Fruit fly (Drosophila melanogaster) whole organism, embryonic: ENCODE results near the gene bor.

Source experiments
- Awh ChIP-seq: fragments of 200-800 bp; sonication (Bioruptor generic); IDR thresholded peaks from 2 replicates; pipeline ENCODE4, ENCODE4 v1.3.6; 2022; ENCODE audit warnings: missing biosample characterization, missing genetic modification characterization
- BtbVII ChIP-seq: fragments of 200-800 bp; sonication (Bioruptor generic); optimal IDR thresholded peaks from 3 replicates; lab custom pipeline; 2017; ENCODE audit warnings: missing biosample characterization, mild to moderate bottlenecking, missing genetic modification characterization
- CG11093 ChIP-seq: fragments of 200-800 bp; sonication (Bioruptor generic); IDR thresholded peaks from 3 replicates; pipeline ENCODE4 v1.3.6; 2022; ENCODE audit warnings: missing biosample characterization, missing genetic modification characterization
- CG12236 ChIP-seq: fragments of 200-800 bp; sonication (Bioruptor generic); optimal IDR thresholded peaks from 2 replicates; lab custom pipeline; 2016; ENCODE audit warnings: missing biosample characterization, missing genetic modification characterization
- CG14050 ChIP-seq: fragments of 200-800 bp; sonication (Bioruptor generic); IDR thresholded peaks from 3 replicates; pipeline ENCODE4 v1.3.6; 2022; ENCODE audit warnings: missing biosample characterization, missing genetic modification characterization
- CG14965 ChIP-seq: fragments of 200-800 bp; sonication (Bioruptor generic); optimal IDR thresholded peaks from 2 replicates; lab custom pipeline; 2016; ENCODE audit warnings: missing biosample characterization, missing genetic modification characterization, borderline replicate concordance
- CG15011 ChIP-seq: fragments of 200-800 bp; sonication (Bioruptor generic); optimal IDR thresholded peaks from 3 replicates; lab custom pipeline; 2018; ENCODE audit warnings: missing biosample characterization, mild to moderate bottlenecking, missing genetic modification characterization
- CG15073 ChIP-seq: fragments of 200-800 bp; sonication (Bioruptor generic); optimal IDR thresholded peaks from 2 replicates; lab custom pipeline; 2016; ENCODE audit warnings: missing biosample characterization, missing genetic modification characterization
- CG1602 ChIP-seq: fragments of 200-800 bp; sonication (Bioruptor generic); optimal IDR thresholded peaks from 3 replicates; lab custom pipeline; 2016; ENCODE audit warnings: missing biosample characterization, missing genetic modification characterization
- CG16779 ChIP-seq: fragments of 200-800 bp; sonication (Bioruptor generic); IDR thresholded peaks from 2 replicates; pipeline ENCODE4 v1.3.6; 2022; ENCODE audit warnings: missing biosample characterization, missing genetic modification characterization
- CG17612 ChIP-seq: fragments of 200-800 bp; sonication (Bioruptor generic); IDR thresholded peaks from 2 replicates; pipeline ENCODE4 v1.3.6; 2022; ENCODE audit warnings: missing biosample characterization, missing genetic modification characterization
- CG18764 ChIP-seq: fragments of 200-800 bp; sonication (Bioruptor generic); optimal IDR thresholded peaks from 3 replicates; lab custom pipeline; 2016; ENCODE audit warnings: missing biosample characterization, missing genetic modification characterization
- CG3065 ChIP-seq: fragments of 200-800 bp; sonication (Bioruptor generic); optimal IDR thresholded peaks from 2 replicates; lab custom pipeline; 2016; ENCODE audit warnings: missing biosample characterization, missing genetic modification characterization
- CG3163 ChIP-seq: fragments of 200-800 bp; sonication (Bioruptor generic); optimal IDR thresholded peaks from 3 replicates; lab custom pipeline; 2016; ENCODE audit warnings: missing biosample characterization, missing genetic modification characterization
- CG34422 ChIP-seq: fragments of 200-800 bp; sonication (Bioruptor generic); IDR thresholded peaks from 3 replicates; pipeline ENCODE4 v1.3.6; 2022; ENCODE audit warnings: missing biosample characterization, missing genetic modification characterization
- CG6689 ChIP-seq: fragments of 200-800 bp; sonication (Bioruptor generic); IDR thresholded peaks from 2 replicates; pipeline ENCODE4 v1.3.6; 2022; ENCODE audit warnings: missing biosample characterization, missing genetic modification characterization
- CG7786 ChIP-seq: fragments of 200-800 bp; sonication (Bioruptor generic); optimal IDR thresholded peaks from 2 replicates; lab custom pipeline; 2016; ENCODE audit warnings: missing biosample characterization, missing genetic modification characterization
- CG7963 ChIP-seq: fragments of 200-800 bp; sonication (Bioruptor generic); IDR thresholded peaks from 3 replicates; pipeline ENCODE4 v1.3.6; 2022; ENCODE audit warnings: missing biosample characterization, missing genetic modification characterization; ENCODE audit not compliant: partially characterized antibody
- CG7987 ChIP-seq: fragments of 200-800 bp; sonication (Bioruptor generic); optimal IDR thresholded peaks from 2 replicates; lab custom pipeline; 2018; ENCODE audit warnings: missing biosample characterization, mild to moderate bottlenecking, missing genetic modification characterization, moderate library complexity
- CG8944 ChIP-seq: fragments of 200-800 bp; sonication (Bioruptor generic); optimal IDR thresholded peaks from 3 replicates; lab custom pipeline; 2016; ENCODE audit warnings: missing biosample characterization, missing genetic modification characterization
- D ChIP-seq, 2 experiments: fragments of 200-800 bp in 1 of 2; fragments of >200 bp in 1 of 2; sonication (Bioruptor generic) in 1 of 2; optimal IDR thresholded peaks; 2 replicates in 1 of 2; 3 replicates in 1 of 2; lab custom pipeline; 2017; ENCODE audit warnings: mild to moderate bottlenecking in 1 of 2, missing biosample characterization in 1 of 2, missing genetic modification characterization in 1 of 2, missing genetic modification reagents in 1 of 2
- Dfd ChIP-seq, 2 experiments: fragments of >200 bp; optimal IDR thresholded peaks; 2 replicates each; lab custom pipeline; 2017; ENCODE audit warnings: missing biosample characterization in 2 of 2, missing genetic modification characterization in 2 of 2
- Dll ChIP-seq: fragments of 200-800 bp; sonication (Bioruptor generic); IDR thresholded peaks from 4 replicates; pipeline ENCODE4 v1.3.6; 2022; ENCODE audit warnings: missing biosample characterization, missing genetic modification characterization; ENCODE audit not compliant: partially characterized antibody
- Dref ChIP-seq: fragments of 200-800 bp; sonication (Bioruptor generic); IDR thresholded peaks from 2 replicates; pipeline ENCODE4 v1.3.6; 2022; ENCODE audit warnings: missing biosample characterization, missing genetic modification characterization
- Hr51 ChIP-seq, 2 experiments: fragments of 200-800 bp; sonication (Bioruptor generic); optimal IDR thresholded peaks; 2 replicates in 1 of 2; 3 replicates in 1 of 2; lab custom pipeline; 2016 to 2018; ENCODE audit warnings: missing biosample characterization in 2 of 2, missing genetic modification characterization in 2 of 2, mild to moderate bottlenecking in 1 of 2, moderate library complexity in 1 of 2
- Max ChIP-seq: fragments of 200-800 bp; sonication (Bioruptor generic); optimal IDR thresholded peaks from 2 replicates; lab custom pipeline; 2016; ENCODE audit warnings: missing biosample characterization, mild to moderate bottlenecking, missing genetic modification characterization
- NC2β ChIP-seq: fragments of 200-800 bp; sonication (Bioruptor generic); optimal IDR thresholded peaks from 2 replicates; lab custom pipeline; 2016; ENCODE audit warnings: missing biosample characterization, missing genetic modification characterization
- Nf-YC ChIP-seq: fragments of 200-800 bp; optimal IDR thresholded peaks from 3 replicates; lab custom pipeline; 2019; ENCODE audit warnings: missing biosample characterization, mild to moderate bottlenecking, missing genetic modification characterization, moderate library complexity
- Optix ChIP-seq: fragments of 200-800 bp; sonication (Bioruptor generic); IDR thresholded peaks from 3 replicates; pipeline ENCODE4 v1.3.6; 2022; ENCODE audit warnings: missing biosample characterization, missing genetic modification characterization
- Pdp1 ChIP-seq, 2 experiments: fragments of 200-800 bp; sonication (Bioruptor generic); optimal IDR thresholded peaks; 3 replicates each; lab custom pipeline; 2016; ENCODE audit warnings: missing biosample characterization in 2 of 2, missing genetic modification characterization in 2 of 2, mild to moderate bottlenecking in 1 of 2, moderate library complexity in 1 of 2
- Ravus ChIP-seq: fragments of 200-800 bp; sonication (Bioruptor generic); IDR thresholded peaks from 2 replicates; pipeline ENCODE4 v1.3.6; 2022; ENCODE audit warnings: missing biosample characterization, missing genetic modification characterization
- YL-1 ChIP-seq: fragments of 200-800 bp; sonication (Bioruptor generic); optimal IDR thresholded peaks from 3 replicates; lab custom pipeline; 2017; ENCODE audit warnings: missing biosample characterization, mild to moderate bottlenecking, missing genetic modification characterization
- amos ChIP-seq: fragments of 200-800 bp; sonication (Bioruptor generic); IDR thresholded peaks from 2 replicates; pipeline ENCODE4 v1.3.6; 2022; ENCODE audit warnings: missing biosample characterization, missing genetic modification characterization; ENCODE audit not compliant: partially characterized antibody
- ase ChIP-seq: fragments of 200-800 bp; sonication (Bioruptor generic); IDR thresholded peaks from 3 replicates; pipeline ENCODE4 v1.3.6; 2022; ENCODE audit warnings: missing biosample characterization, missing genetic modification characterization
- ato ChIP-seq: fragments of 200-800 bp; sonication (Bioruptor generic); IDR thresholded peaks from 2 replicates; pipeline ENCODE4 v1.3.6; 2022; ENCODE audit warnings: missing biosample characterization, missing genetic modification characterization; ENCODE audit not compliant: partially characterized antibody
- cato ChIP-seq: fragments of 200-800 bp; sonication (Bioruptor generic); optimal IDR thresholded peaks from 2 replicates; lab custom pipeline; 2016; ENCODE audit warnings: missing biosample characterization, missing genetic modification characterization, borderline replicate concordance
- ci ChIP-seq: fragments of 200-800 bp; sonication (Bioruptor generic); IDR thresholded peaks from 3 replicates; pipeline ENCODE4 v1.3.6; 2022; ENCODE audit warnings: missing biosample characterization, missing genetic modification characterization
- croc ChIP-seq: fragments of 200-800 bp; sonication (Bioruptor generic); conservative IDR thresholded peaks from 3 replicates; pipeline ENCODE4 v1.3.6; 2022; ENCODE audit warnings: missing biosample characterization, missing genetic modification characterization
- dimm ChIP-seq: fragments of 200-800 bp; sonication (Bioruptor generic); IDR thresholded peaks from 2 replicates; pipeline ENCODE4 v1.3.6; 2022; ENCODE audit warnings: missing biosample characterization, missing genetic modification characterization
- inv ChIP-seq: fragments of 200-800 bp; sonication (Bioruptor generic); IDR thresholded peaks from 2 replicates; pipeline ENCODE4 v1.3.6; 2022; ENCODE audit warnings: missing biosample characterization, missing genetic modification characterization; ENCODE audit not compliant: partially characterized antibody
- jigr1 ChIP-seq: fragments of 200-800 bp; sonication (Bioruptor generic); IDR thresholded peaks from 3 replicates; pipeline ENCODE4 v1.3.6; 2022; ENCODE audit warnings: missing biosample characterization, missing genetic modification characterization
- kay ChIP-seq: fragments of 200-800 bp; sonication (Bioruptor generic); optimal IDR thresholded peaks from 2 replicates; lab custom pipeline; 2016; ENCODE audit warnings: missing biosample characterization, missing genetic modification characterization
- klu ChIP-seq: fragments of 200-800 bp; sonication (Bioruptor generic); IDR thresholded peaks from 2 replicates; pipeline ENCODE4 v1.3.6; 2022; ENCODE audit warnings: missing biosample characterization, missing genetic modification characterization
- mld ChIP-seq: fragments of 200-800 bp; sonication (Bioruptor generic); IDR thresholded peaks from 3 replicates; pipeline ENCODE4 v1.3.6; 2022; ENCODE audit warnings: missing biosample characterization, missing genetic modification characterization; ENCODE audit not compliant: partially characterized antibody
- p53 ChIP-seq: fragments of 200-800 bp; sonication (Bioruptor generic); optimal IDR thresholded peaks from 2 replicates; lab custom pipeline; 2016; ENCODE audit warnings: missing biosample characterization, missing genetic modification characterization
- psq ChIP-seq: fragments of 200-800 bp; sonication (Bioruptor generic); optimal IDR thresholded peaks from 2 replicates; lab custom pipeline; 2017; ENCODE audit warnings: missing biosample characterization, missing genetic modification characterization
- sqz ChIP-seq: fragments of 200-800 bp; sonication (Bioruptor generic); optimal IDR thresholded peaks from 3 replicates; lab custom pipeline; 2018; ENCODE audit warnings: missing biosample characterization, mild to moderate bottlenecking, missing genetic modification characterization
- ssp ChIP-seq: fragments of 200-800 bp; sonication (Bioruptor generic); IDR thresholded peaks from 2 replicates; pipeline ENCODE4 v1.3.6; 2022; ENCODE audit warnings: missing biosample characterization, missing genetic modification characterization
- usp ChIP-seq: fragments of >200 bp; optimal IDR thresholded peaks from 2 replicates; lab custom pipeline; 2017; ENCODE audit warnings: missing biosample characterization, missing genetic modification characterization
- zen2 ChIP-seq: fragments of 200-800 bp; sonication (Bioruptor generic); IDR thresholded peaks from 3 replicates; pipeline ENCODE4 v1.3.6; 2022; ENCODE audit warnings: missing biosample characterization, missing genetic modification characterization; ENCODE audit not compliant: partially characterized antibody
- zf30C ChIP-seq: fragments of 200-800 bp; sonication (Bioruptor generic); optimal IDR thresholded peaks from 3 replicates; lab custom pipeline; 2018; ENCODE audit warnings: missing biosample characterization, mild to moderate bottlenecking, missing genetic modification characterization

Gene bor

DNA sequence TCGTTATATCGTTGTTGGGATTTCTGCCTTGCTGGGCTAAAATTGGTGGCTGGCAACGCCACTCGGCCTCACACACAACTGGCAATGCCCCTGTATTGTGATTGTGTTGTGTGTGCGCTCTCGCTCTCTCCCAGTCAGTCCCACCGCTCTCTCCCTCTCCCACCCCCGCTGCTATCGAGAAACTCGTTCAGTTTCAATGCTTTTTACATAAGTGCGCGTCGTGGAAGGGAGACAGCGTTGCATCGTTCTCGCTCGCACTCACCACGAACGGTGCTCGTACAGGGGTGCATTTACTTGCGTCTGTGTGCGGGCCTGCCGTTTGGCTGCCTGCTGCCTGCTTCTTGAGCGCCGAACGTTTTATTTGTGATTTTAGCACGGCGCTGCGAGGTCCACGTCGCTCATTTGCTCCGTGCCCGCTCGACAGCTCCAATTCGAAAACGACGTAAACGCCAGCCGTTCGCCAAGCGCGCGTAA is 21.4 kb downstream of the bor start (continued):
- TF ChIP-seq CG14965 (GFP tag; lab: Kevin White, UChicago) (no peak), dimm (GFP tag; lab: Robert Waterston, UW) (no peak), zf30C (peak; percentile 29), ssp (GFP tag; lab: Robert Waterston, UW) (no peak), croc (no peak), psq (peak; percentile 78), CG15011 (no peak), Dref (GFP tag; lab: Robert Waterston, UW) (no peak), CG7786 (GFP tag; lab: Kevin White, UChicago) (no peak), NC2β (GFP tag; lab: Kevin White, UChicago) (peak; percentile 5), CG7963 (GFP tag; lab: Robert Waterston, UW) (no peak), jigr1 (GFP tag; lab: Robert Waterston, UW) (no peak), CG11093 (no peak), Optix (GFP tag; lab: Robert Waterston, UW) (no peak), CG17612 (GFP tag; lab: Robert Waterston, UW) (no peak), usp (GFP tag; lab: Kevin White, UChicago) (no peak), CG12236 (GFP tag; lab: Kevin White, UChicago) (no peak), CG3163 (GFP tag; lab: Kevin White, UChicago) (peak; percentile 42), ase (GFP tag; lab: Robert Waterston, UW) (no peak), CG6689 (GFP tag; lab: Robert Waterston, UW) (no peak), YL-1 (GFP tag; lab: Kevin White, UChicago) (no peak), ato (GFP tag; lab: Robert Waterston, UW) (no peak), CG15073 (GFP tag; lab: Kevin White, UChicago) (no peak), Awh (GFP tag; lab: Robert Waterston, UW) (no peak), inv (GFP tag; lab: Robert Waterston, UW) (no peak), zen2 (GFP tag; lab: Robert Waterston, UW) (no peak), cato (GFP tag; lab: Kevin White, UChicago) (no peak), Dfd (GFP tag; optimal IDR thresholded peaks at IDR 0.05; lab: Kevin White, UChicago) (no peak), ci (GFP tag; lab: Robert Waterston, UW) (no peak), sqz (GFP tag; lab: Kevin White, UChicago) (peak; percentile 75), mld (GFP tag; lab: Robert Waterston, UW) (no peak), klu (no peak), CG1602 (GFP tag; lab: Kevin White, UChicago) (no peak), CG8944 (no peak), D (optimal IDR thresholded peaks at IDR 0.05; lab: Kevin White, UChicago) (peak; percentile 96), D (GFP tag; optimal IDR thresholded peaks at IDR 0.05; lab: Kevin White, UChicago) (peak; percentile 20), Nf-YC (peak; percentile 78), CG34422 (no peak), Dll (GFP tag; lab: Robert Waterston, UW) (no peak), amos (no peak), Pdp1 (GFP tag; optimal IDR thresholded peaks at IDR 0.05; lab: Kevin White, UChicago) (peak in 1 of 2 experiments; percentile 100), CG14050 (GFP tag; lab: Robert Waterston, UW) (no peak), Max (no peak), kay (GFP tag; lab: Kevin White, UChicago) (peak; percentile 68), Ravus (no peak), BtbVII (GFP tag; lab: Kevin White, UChicago) (peak; percentile 26), CG3065 (no peak), CG18764 (GFP tag; lab: Kevin White, UChicago) (no peak), CG7987 (peak; percentile 84), Hr51 (GFP tag; optimal IDR thresholded peaks at IDR 0.05; lab: Kevin White, UChicago) (peak; percentile 48 to 60), p53 (GFP tag; lab: Kevin White, UChicago) (no peak), CG16779 (no peak)
